ENCODE assay signal across 4 fruit fly cellular contexts in genomic region chr3R:21269923-21270322, dm6.
TF ChIP-seq lines count a peak whose summit lies in the region.

Gene AP-2sigma (minus strand): TSS chr3R:21270075.
Gene Idi (plus strand): TSS chr3R:21270126.

TF ChIP-seq in whole organism, adult, 20 proteins besides CTCF, POLR2A, EP300 and RAD21 (continued from another document):
- peak; percentile 34 for TF ChIP-seq CG11617 (GFP tag; optimal IDR thresholded peaks at IDR 0.05; lab: Kevin White, UChicago)
- TF ChIP-seq CG7045 (GFP tag; optimal IDR thresholded peaks at IDR 0.05; lab: Kevin White, UChicago): peak; percentile 28
TF ChIP-seq in whole organism, adult: peak in this region for 14.

TF ChIP-seq in whole organism, embryonic, 481 proteins besides CTCF, POLR2A, EP300 and RAD21 (continued from another document and continues in another):
- TF ChIP-seq Poxn (GFP tag; IDR thresholded peaks at IDR 0.05; lab: Robert Waterston, UW) (no peak), pfk (GFP tag; optimal IDR thresholded peaks at IDR 0.05; lab: Kevin White, UChicago) (peak; percentile 1), al (GFP tag; IDR thresholded peaks at IDR 0.05; lab: Robert Waterston, UW) (no peak), BtbVII (GFP tag; optimal IDR thresholded peaks at IDR 0.05; lab: Kevin White, UChicago) (no peak), CG14441 (GFP tag; IDR thresholded peaks at IDR 0.05; lab: Robert Waterston, UW) (no peak), wek (GFP tag; optimal IDR thresholded peaks at IDR 0.05; lab: Kevin White, UChicago) (no peak), CG15073 (GFP tag; optimal IDR thresholded peaks at IDR 0.05; lab: Kevin White, UChicago) (no peak), ap (GFP tag; IDR thresholded peaks at IDR 0.05; lab: Robert Waterston, UW) (no peak), dati (GFP tag; IDR thresholded peaks at IDR 0.05; lab: Robert Waterston, UW) (no peak), Kr (GFP tag; optimal IDR thresholded peaks at IDR 0.05; lab: Kevin White, UChicago) (no peak), CG15269 (tag; optimal IDR thresholded peaks at IDR 0.05; lab: Kevin White, UChicago) (no peak), otp (GFP tag; IDR thresholded peaks at IDR 0.05; lab: Robert Waterston, UW) (peak; percentile 34; the same call in 1 of the 3 replicates), CG16813 (GFP tag; IDR thresholded peaks at IDR 0.05; lab: Robert Waterston, UW; ENCODE audit: partially characterized antibody) (peak; percentile 32; the same call in 1 of the 3 replicates), Sry-β (GFP tag; optimal IDR thresholded peaks at IDR 0.05; lab: Kevin White, UChicago) (peak; percentile 22), CG14667 (GFP tag; IDR thresholded peaks at IDR 0.05; lab: Robert Waterston, UW) (no peak), ken (GFP tag; IDR thresholded peaks at IDR 0.05; lab: Robert Waterston, UW) (0 out of 3 replicates have a peak, but pooled peaks have one; percentile 38), trh (GFP tag; optimal IDR thresholded peaks at IDR 0.05; lab: Kevin White, UChicago) (no peak), Dfd (GFP tag; optimal IDR thresholded peaks at IDR 0.05; lab: Kevin White, UChicago) (no peak), Atf-2 (GFP tag; optimal IDR thresholded peaks at IDR 0.05; lab: Kevin White, UChicago) (no peak), maf-S (GFP tag; optimal IDR thresholded peaks at IDR 0.05; lab: Kevin White, UChicago) (peak; percentile 14), her (GFP tag; optimal IDR thresholded peaks at IDR 0.05; lab: Kevin White, UChicago) (peak; percentile 43), crp (GFP tag; optimal IDR thresholded peaks at IDR 0.05; lab: Kevin White, UChicago) (peak; percentile 80 to 96), cwo (GFP tag; optimal IDR thresholded peaks at IDR 0.05; lab: Kevin White, UChicago) (no peak), CG7357 (GFP tag; IDR thresholded peaks at IDR 0.05; lab: Robert Waterston, UW) (no peak), Chrac-16 (GFP tag; optimal IDR thresholded peaks at IDR 0.05; lab: Kevin White, UChicago) (no peak), vvl (GFP tag; IDR thresholded peaks at IDR 0.05; lab: Robert Waterston, UW) (peak; percentile 55), CG2199 (GFP tag; IDR thresholded peaks at IDR 0.05; lab: Robert Waterston, UW) (0 out of 3 replicates have a peak, but pooled peaks have one; percentile 25), CG8089 (GFP tag; optimal IDR thresholded peaks at IDR 0.05; lab: Kevin White, UChicago) (no peak), h (optimal IDR thresholded peaks at IDR 0.05; lab: Kevin White, UChicago) (no peak), Ets97D (GFP tag; optimal IDR thresholded peaks at IDR 0.05; lab: Kevin White, UChicago) (peak; percentile 46), gsb-n (tag; optimal IDR thresholded peaks at IDR 0.05; lab: Kevin White, UChicago) (no peak), Hr51 (GFP tag; optimal IDR thresholded peaks at IDR 0.05; lab: Kevin White, UChicago) (no peak), CG10209 (GFP tag; optimal IDR thresholded peaks at IDR 0.05; lab: Kevin White, UChicago) (peak; percentile 17), pan (optimal IDR thresholded peaks at IDR 0.05; lab: Kevin White, UChicago) (no peak), pan (GFP tag; optimal IDR thresholded peaks at IDR 0.05 in 1 of 2, IDR thresholded peaks at IDR 0.05 in 1 of 2) (no peak), CG33557 (GFP tag; optimal IDR thresholded peaks at IDR 0.05; lab: Kevin White, UChicago) (peak; percentile 50), pho (GFP tag; optimal IDR thresholded peaks at IDR 0.05; lab: Kevin White, UChicago) (peak; percentile 6), Ravus (GFP tag; IDR thresholded peaks at IDR 0.05; lab: Robert Waterston, UW) (no peak), Antp (GFP tag; optimal IDR thresholded peaks at IDR 0.05; lab: Kevin White, UChicago) (peak; percentile 26), CG12391 (tag; optimal IDR thresholded peaks at IDR 0.05; lab: Kevin White, UChicago) (peak; percentile 17), Doc3 (GFP tag; IDR thresholded peaks at IDR 0.05; lab: Robert Waterston, UW; ENCODE audit: partially characterized antibody) (no peak), luna (GFP tag; optimal IDR thresholded peaks at IDR 0.05; lab: Kevin White, UChicago) (no peak), CG11456 (GFP tag; IDR thresholded peaks at IDR 0.05; lab: Robert Waterston, UW) (no peak), CG5953 (GFP tag; IDR thresholded peaks at IDR 0.05; lab: Robert Waterston, UW) (no peak)

TF ChIP-seq in whole organism, prepupa, 60 proteins besides CTCF, POLR2A, EP300 and RAD21 (continued from another document):
- TF ChIP-seq CG32006 (GFP tag; optimal IDR thresholded peaks at IDR 0.05; lab: Kevin White, UChicago): no peak
- TF ChIP-seq Blimp-1 (GFP tag; optimal IDR thresholded peaks at IDR 0.05; lab: Kevin White, UChicago): peak; percentile 98
- TF ChIP-seq salr (GFP tag; optimal IDR thresholded peaks at IDR 0.05; lab: Kevin White, UChicago): no peak
- no peak for TF ChIP-seq spab (GFP tag; optimal IDR thresholded peaks at IDR 0.05; lab: Kevin White, UChicago)
- TF ChIP-seq Sox102F (GFP tag; optimal IDR thresholded peaks at IDR 0.05; lab: Kevin White, UChicago): no peak
- peak; percentile 51 for TF ChIP-seq esn (GFP tag; optimal IDR thresholded peaks at IDR 0.05; lab: Kevin White, UChicago)
- TF ChIP-seq CG8632 (GFP tag; optimal IDR thresholded peaks at IDR 0.05; lab: Kevin White, UChicago): no peak
- no peak for TF ChIP-seq CG8119 (GFP tag; IDR thresholded peaks at IDR 0.05; lab: Robert Waterston, UW)
- peak; percentile 35 for TF ChIP-seq lz (GFP tag; optimal IDR thresholded peaks at IDR 0.05; lab: Kevin White, UChicago)

TF ChIP-seq in whole organism, wandering third instar larva, 38 proteins besides CTCF, POLR2A, EP300 and RAD21 (continued from another document):
- peak; percentile 23 for TF ChIP-seq br (GFP tag; optimal IDR thresholded peaks at IDR 0.05; lab: Kevin White, UChicago)
- TF ChIP-seq N (GFP tag; optimal IDR thresholded peaks at IDR 0.05; lab: Kevin White, UChicago): no peak
- TF ChIP-seq fru (GFP tag; optimal IDR thresholded peaks at IDR 0.05; lab: Kevin White, UChicago): no peak
- peak in 1 of 2 experiments; percentile 58 for TF ChIP-seq foxo (GFP tag; optimal IDR thresholded peaks at IDR 0.05; lab: Kevin White, UChicago)
- TF ChIP-seq brk (GFP tag; optimal IDR thresholded peaks at IDR 0.05; lab: Kevin White, UChicago): no peak
